Worm (Caenorhabditis elegans) whole organism, mixed stage, embryonic: ENCODE data around the gene F54C9.11.

Experiments
- blmp-1 ChIP-seq: fragments of 150-350 bp; optimal IDR thresholded peaks from 2 replicates; lab custom pipeline; 2014; ENCODE audit warnings: missing biosample characterization, missing genetic modification characterization
- drap-1 ChIP-seq: fragments of 200-800 bp; sonication (Bioruptor generic); optimal IDR thresholded peaks from 3 replicates; lab custom pipeline; 2018; ENCODE audit warnings: mild to moderate bottlenecking, missing genetic modification characterization, missing compliant biosample characterization
- lin-13 ChIP-seq: fragments of 150-350 bp; optimal IDR thresholded peaks from 2 replicates; lab custom pipeline; 2014; ENCODE audit warnings: missing biosample characterization, missing genetic modification characterization
- lsy-2 ChIP-seq: fragments of 150-350 bp; optimal IDR thresholded peaks from 2 replicates; lab custom pipeline; 2014; ENCODE audit warnings: missing biosample characterization, missing genetic modification characterization
- mep-1 ChIP-seq: fragments of 150-350 bp; optimal IDR thresholded peaks from 2 replicates; lab custom pipeline; 2017; ENCODE audit warnings: missing biosample characterization, missing genetic modification reagents, missing genetic modification characterization, inconsistent platforms

ce11 chrII:8562002-8562401 is 22.9 kb downstream of the F54C9.11 start, which contains the start of gene F54C9.14:
- TF ChIP-seq blmp-1 (no peak), drap-1 (GFP tag; lab: Kevin White, UChicago) (no peak), mep-1 (no peak), lin-13 (tag; lab: Kevin White, UChicago) (no peak), lsy-2 (tag; lab: Kevin White, UChicago) (no peak)
